Worm (Caenorhabditis elegans) whole organism, midembryonic: ENCODE results near the gene M142.5.

Source experiments
- T22C8.4 ChIP-seq: fragments of 200-800 bp; sonication (Bioruptor generic); IDR thresholded peaks from 2 replicates; pipeline ENCODE4 v1.3.6; 2022; ENCODE audit warnings: missing genetic modification characterization, missing compliant biosample characterization
- flt-1 ChIP-seq: fragments of 200-800 bp; sonication (Bioruptor generic); IDR thresholded peaks from 2 replicates; pipeline ENCODE4 v1.3.6; 2022; ENCODE audit warnings: missing genetic modification characterization, missing compliant biosample characterization
- med-1 ChIP-seq: sonication (generic microtip); optimal IDR thresholded peaks from 2 replicates; lab custom pipeline; 2017; ENCODE audit warnings: missing genetic modification characterization, mild to moderate bottlenecking, missing compliant biosample characterization, antibody characterized with exemption, missing genetic modification reagents; ENCODE audit not compliant: insufficient read depth
- tab-1 ChIP-seq: fragments of 200-800 bp; sonication (Bioruptor generic); IDR thresholded peaks from 2 replicates; pipeline ENCODE4 v1.3.6; 2022; ENCODE audit warnings: missing genetic modification characterization, missing compliant biosample characterization
- ztf-23 ChIP-seq: fragments of 200-800 bp; sonication (Bioruptor generic); IDR thresholded peaks from 2 replicates; pipeline ENCODE4 v1.3.6; 2022; ENCODE audit warnings: missing genetic modification reagents, missing genetic modification characterization, missing compliant biosample characterization
- ztf-29 ChIP-seq: fragments of 200-800 bp; sonication (Bioruptor generic); IDR thresholded peaks from 2 replicates; pipeline ENCODE4 v1.3.6; 2022; ENCODE audit warnings: missing genetic modification reagents, missing genetic modification characterization, missing compliant biosample characterization

DNA sequence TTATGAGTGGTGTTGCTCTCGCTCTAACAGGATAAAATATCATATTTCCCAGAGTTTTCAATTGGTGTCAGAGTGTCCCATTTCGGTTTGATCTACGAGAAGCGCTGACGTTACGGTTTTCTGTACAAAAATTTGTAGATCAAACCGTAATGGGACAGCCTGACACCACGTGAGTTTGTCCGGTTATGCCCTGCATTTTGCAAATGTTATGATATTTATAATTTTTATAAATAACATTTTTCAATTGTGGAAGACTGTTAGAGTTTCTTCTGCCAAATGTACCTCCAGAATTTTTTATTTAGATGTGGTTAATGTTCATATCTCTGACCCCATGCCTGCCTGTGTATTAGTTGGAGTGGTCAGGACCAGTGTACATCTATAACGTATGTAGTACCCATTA, 36.8 kb upstream of the M142.5 start, which contains the start of gene fbxb-87:
- TF ChIP-seq T22C8.4 (GFP tag; lab: Robert Waterston, UW) (no peak), ztf-23 (GFP tag; lab: Robert Waterston, UW) (no peak), ztf-29 (GFP tag; lab: Robert Waterston, UW) (no peak), med-1 (no peak), tab-1 (no peak), flt-1 (GFP tag; lab: Robert Waterston, UW) (no peak)
